Worm (Caenorhabditis elegans): ENCODE data around the gene F47B10.9.

DNA sequence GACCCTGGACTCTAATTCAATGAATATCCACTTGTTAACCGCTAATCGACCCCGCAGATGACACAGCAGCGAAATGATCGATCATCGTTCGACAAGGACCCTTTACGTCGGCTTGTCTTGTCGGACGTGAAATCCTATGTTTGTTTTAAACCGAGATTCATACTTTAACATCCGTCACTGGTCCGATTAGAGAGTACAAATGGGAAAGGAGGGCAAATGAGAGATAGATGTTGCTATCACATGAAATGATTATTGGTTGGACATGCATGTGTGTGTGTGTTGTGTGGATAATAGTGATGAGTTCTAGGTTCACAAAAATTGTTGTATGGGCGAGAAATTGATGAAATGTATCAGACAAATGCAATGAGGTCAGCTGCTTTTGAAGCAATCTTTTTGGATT, 4.2 kb downstream of the F47B10.9 start:
- no peak for TF ChIP-seq pha-4 (tag; optimal IDR thresholded peaks at IDR 0.05)
- no peak for TF ChIP-seq lin-15B (tag; optimal IDR thresholded peaks at IDR 0.05)
- TF ChIP-seq skn-1 (tag; optimal IDR thresholded peaks at IDR 0.05), result no peak
- no peak for TF ChIP-seq fos-1 (tag; optimal IDR thresholded peaks at IDR 0.05)
- no peak for TF ChIP-seq nhr-12 (tag; optimal IDR thresholded peaks at IDR 0.05)
- no peak for TF ChIP-seq R02D3.7 (tag; optimal IDR thresholded peaks at IDR 0.05)
